Worm (Caenorhabditis elegans): ENCODE data around the gene cank-26.

DNA sequence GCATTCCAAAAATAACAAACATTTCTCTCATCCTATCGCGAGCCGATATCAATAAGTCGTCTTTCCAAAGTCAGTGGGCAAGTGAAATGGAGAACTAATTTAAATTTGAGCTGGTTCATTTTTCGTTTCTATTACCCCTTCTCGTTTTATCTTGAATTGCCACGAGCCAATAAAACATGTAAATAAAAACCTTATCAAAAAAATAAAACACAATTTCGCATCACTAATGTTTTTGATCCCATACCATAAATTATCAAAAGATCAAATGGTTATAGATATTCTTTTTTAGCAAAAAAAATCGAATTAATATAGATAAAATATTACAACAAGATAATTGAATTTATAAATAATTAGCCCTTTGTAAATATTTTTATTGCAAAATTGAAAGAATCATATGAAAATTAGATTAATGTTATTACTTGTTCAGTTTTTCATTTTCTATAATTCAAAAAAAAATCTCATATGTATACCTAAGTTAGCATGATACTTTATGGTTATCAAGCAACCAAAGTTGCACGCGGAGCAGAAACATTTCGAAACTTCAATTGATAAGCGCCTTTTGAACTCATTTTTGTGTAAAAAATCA is 17.9 kb upstream of the cank-26 start, which contains the start of gene Y14H12A.1:
- TF ChIP-seq zag-1 (tag; optimal IDR thresholded peaks at IDR 0.05) (no peak), hlh-4 (tag; optimal IDR thresholded peaks at IDR 0.05) (no peak), unc-62 (GFP tag; optimal IDR thresholded peaks at IDR 0.05) (no peak), lir-3 (tag; optimal IDR thresholded peaks at IDR 0.05; ENCODE audit: poor library complexity) (no peak), skn-1 (tag; optimal IDR thresholded peaks at IDR 0.05) (no peak), aha-1 (tag; optimal IDR thresholded peaks at IDR 0.05) (no peak), ceh-82 (tag; optimal IDR thresholded peaks at IDR 0.05) (no peak), pag-3 (tag; optimal IDR thresholded peaks at IDR 0.05; ENCODE audit: borderline replicate concordance, insufficient read depth) (no peak), tbx-2 (tag; optimal IDR thresholded peaks at IDR 0.05) (no peak), ztf-11 (tag; optimal IDR thresholded peaks at IDR 0.05) (no peak), mep-1 (tag; optimal IDR thresholded peaks at IDR 0.05) (no peak), snpc-4 (tag; optimal IDR thresholded peaks at IDR 0.05) (no peak), nhr-76 (tag; optimal IDR thresholded peaks at IDR 0.05) (no peak), tlp-1 (tag; optimal IDR thresholded peaks at IDR 0.05) (no peak)
